Fruit fly (Drosophila melanogaster): ENCODE data around the gene His2Av.

His2Av gene

DNA sequence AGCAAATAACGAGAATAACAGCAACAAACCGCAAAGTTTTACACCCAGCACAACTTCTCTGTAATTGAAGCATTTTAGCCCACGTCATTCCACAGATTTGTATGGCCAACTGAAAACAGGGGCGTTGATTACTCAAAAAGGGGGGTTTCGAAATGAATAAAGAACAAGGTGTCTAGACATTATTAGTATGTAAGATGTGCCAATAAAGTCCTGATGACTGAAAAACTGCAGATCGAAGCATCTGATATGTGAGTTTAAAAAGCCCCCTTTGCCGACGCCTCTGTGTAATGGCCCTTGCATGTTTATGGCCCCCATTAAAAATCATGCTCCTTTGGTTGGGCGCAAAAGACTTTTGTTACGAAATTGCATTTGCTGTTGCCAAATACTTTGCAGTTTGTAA is 45.6 kb upstream of the His2Av start (continued):
- TF ChIP-seq C15 (GFP tag; IDR thresholded peaks at IDR 0.05) (no peak), CG17186 (GFP tag; optimal IDR thresholded peaks at IDR 0.05) (no peak), Xrp1 (GFP tag; IDR thresholded peaks at IDR 0.05) (peak; percentile 35; the same call in 1 of the 2 replicates), ems (GFP tag; optimal IDR thresholded peaks at IDR 0.05) (no peak), mam (GFP tag; optimal IDR thresholded peaks at IDR 0.05) (no peak), CG9876 (GFP tag; optimal IDR thresholded peaks at IDR 0.05) (no peak), CG4730 (GFP tag; IDR thresholded peaks at IDR 0.05) (no peak), dimm (GFP tag; IDR thresholded peaks at IDR 0.05) (no peak), nerfin-1 (tag; optimal IDR thresholded peaks at IDR 0.05) (no peak), BtbVII (GFP tag; optimal IDR thresholded peaks at IDR 0.05) (no peak), CG5245 (GFP tag; optimal IDR thresholded peaks at IDR 0.05) (no peak), ttk (GFP tag; IDR thresholded peaks at IDR 0.05) (peak; percentile 49; the same call in 1 of the 2 replicates), sug (tag; optimal IDR thresholded peaks at IDR 0.05) (no peak), slou (GFP tag; optimal IDR thresholded peaks at IDR 0.05) (no peak), Six4 (GFP tag; optimal IDR thresholded peaks at IDR 0.05) (peak; percentile 5), Hr3 (GFP tag; optimal IDR thresholded peaks at IDR 0.05) (no peak), CG17829 (tag; optimal IDR thresholded peaks at IDR 0.05) (no peak), gce (GFP tag; IDR thresholded peaks at IDR 0.05) (no peak), fd102C (GFP tag; optimal IDR thresholded peaks at IDR 0.05) (no peak), Rfx (GFP tag; IDR thresholded peaks at IDR 0.05) (peak; percentile 35; the same call in 1 of the 2 replicates), exex (tag; optimal IDR thresholded peaks at IDR 0.05) (no peak), toy (GFP tag; IDR thresholded peaks at IDR 0.05) (no peak), Dip3 (GFP tag; optimal IDR thresholded peaks at IDR 0.05) (no peak), tgo (GFP tag; IDR thresholded peaks at IDR 0.05) (peak; percentile 25; the same call in 1 of the 3 replicates), gcm (GFP tag; optimal IDR thresholded peaks at IDR 0.05) (no peak), CG12744 (GFP tag; optimal IDR thresholded peaks at IDR 0.05) (no peak), tup (GFP tag; optimal IDR thresholded peaks at IDR 0.05) (no peak), Hmr (GFP tag; optimal IDR thresholded peaks at IDR 0.05) (peak; percentile 12), CG12219 (GFP tag; optimal IDR thresholded peaks at IDR 0.05) (no peak), fd64A (GFP tag; optimal IDR thresholded peaks at IDR 0.05) (no peak), peb (GFP tag; IDR thresholded peaks at IDR 0.05) (0 out of 2 replicates have a peak, but pooled peaks have one; percentile 19), corto (GFP tag; optimal IDR thresholded peaks at IDR 0.05) (no peak), tap (tag; optimal IDR thresholded peaks at IDR 0.05) (no peak), caup (GFP tag; optimal IDR thresholded peaks at IDR 0.05; ENCODE audit: severe bottlenecking) (no peak), Scr (GFP tag; IDR thresholded peaks at IDR 0.05; ENCODE audit: partially characterized antibody) (no peak), nerfin-2 (GFP tag; IDR thresholded peaks at IDR 0.05; ENCODE audit: partially characterized antibody) (no peak), CG12769 (tag; optimal IDR thresholded peaks at IDR 0.05) (peak; percentile 14), fu2 (GFP tag; optimal IDR thresholded peaks at IDR 0.05) (no peak), PHDP (tag; optimal IDR thresholded peaks at IDR 0.05) (peak; percentile 41), ind (GFP tag; optimal IDR thresholded peaks at IDR 0.05) (peak; percentile 50), hbn (GFP tag; IDR thresholded peaks at IDR 0.05; ENCODE audit: partially characterized antibody) (no peak), Elba2 (GFP tag; optimal IDR thresholded peaks at IDR 0.05) (no peak), kay (GFP tag; optimal IDR thresholded peaks at IDR 0.05) (no peak), CG3726 (GFP tag; IDR thresholded peaks at IDR 0.05) (no peak), Mrtf (GFP tag; IDR thresholded peaks at IDR 0.05) (no peak), CG14050 (GFP tag; IDR thresholded peaks at IDR 0.05) (no peak), org-1 (GFP tag; optimal IDR thresholded peaks at IDR 0.05) (no peak), CG12391 (tag; optimal IDR thresholded peaks at IDR 0.05) (peak; percentile 19), lilli (GFP tag; optimal IDR thresholded peaks at IDR 0.05) (peak; percentile 30), fd3F (GFP tag; optimal IDR thresholded peaks at IDR 0.05) (no peak), p53 (GFP tag; optimal IDR thresholded peaks at IDR 0.05) (no peak), ap (GFP tag; IDR thresholded peaks at IDR 0.05) (0 out of 2 replicates have a peak, but pooled peaks have one; percentile 15)
